Fruit fly (Drosophila melanogaster) whole organism, adult: Measurements from ENCODE around the gene PlexA.

ENCODE experiments used
- Mnt ChIP-seq: fragments of 200-800 bp; sonication (Bioruptor generic); optimal IDR thresholded peaks from 2 replicates; lab custom pipeline; 2016; ENCODE audit warnings: missing biosample characterization, mild to moderate bottlenecking, missing genetic modification characterization
- kay ChIP-seq: fragments of 200-800 bp; sonication (Bioruptor generic); peaks from one replicate; lab custom pipeline; 2016; ENCODE audit warnings: missing biosample characterization, missing genetic modification characterization, borderline replicate concordance
- tj ChIP-seq: fragments of 200-800 bp; sonication (Bioruptor generic); optimal IDR thresholded peaks from 3 replicates; lab custom pipeline; 2017; ENCODE audit warnings: missing biosample characterization, mild to moderate bottlenecking, missing genetic modification characterization, moderate library complexity

- TF ChIP-seq Mnt (GFP tag; lab: Kevin White, UChicago) (no peak), tj (GFP tag; lab: Kevin White, UChicago) (no peak), kay (GFP tag; lab: Kevin White, UChicago) (peak; percentile 73)
Measured at dm6 chr4:980475-980856, 46.4 kb downstream of the PlexA start.
